Fruit fly (Drosophila melanogaster): Measurements from ENCODE around the gene CG44005.

DNA sequence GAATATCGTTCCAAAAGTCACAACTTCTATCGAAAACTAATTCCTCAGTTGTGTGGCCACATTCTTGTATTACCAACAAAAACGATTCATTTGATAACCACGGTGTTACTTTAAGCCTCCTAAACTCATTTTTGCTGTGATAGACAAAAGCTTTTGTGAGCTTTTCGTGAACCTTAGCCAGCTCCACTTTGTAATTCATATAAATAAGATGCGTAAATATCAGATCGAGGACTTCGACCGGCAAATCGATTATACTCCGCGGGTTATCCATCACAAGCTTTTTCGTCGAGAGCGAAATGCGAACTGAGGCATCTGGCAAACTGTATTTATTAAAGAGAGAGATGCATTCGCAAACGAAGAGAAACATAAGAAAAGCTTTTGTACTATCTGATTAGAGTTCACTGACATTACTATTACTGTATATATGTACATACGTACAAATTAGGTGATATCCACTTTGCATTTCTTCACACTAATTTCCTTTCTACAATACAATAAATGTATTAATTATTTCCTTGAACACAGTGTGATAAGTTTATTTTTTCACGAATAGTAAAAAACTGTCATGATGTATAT, 1.7 kb upstream of the CG44005 start, which contains the start of gene CG44004:
- TF ChIP-seq CTCF (optimal IDR thresholded peaks at IDR 0.05) = no peak
- TF ChIP-seq CG8478 (optimal IDR thresholded peaks at IDR 0.05) = no peak
